Fruit fly (Drosophila melanogaster): Measurements from ENCODE around the gene CG4686.

CG4686 gene

DNA sequence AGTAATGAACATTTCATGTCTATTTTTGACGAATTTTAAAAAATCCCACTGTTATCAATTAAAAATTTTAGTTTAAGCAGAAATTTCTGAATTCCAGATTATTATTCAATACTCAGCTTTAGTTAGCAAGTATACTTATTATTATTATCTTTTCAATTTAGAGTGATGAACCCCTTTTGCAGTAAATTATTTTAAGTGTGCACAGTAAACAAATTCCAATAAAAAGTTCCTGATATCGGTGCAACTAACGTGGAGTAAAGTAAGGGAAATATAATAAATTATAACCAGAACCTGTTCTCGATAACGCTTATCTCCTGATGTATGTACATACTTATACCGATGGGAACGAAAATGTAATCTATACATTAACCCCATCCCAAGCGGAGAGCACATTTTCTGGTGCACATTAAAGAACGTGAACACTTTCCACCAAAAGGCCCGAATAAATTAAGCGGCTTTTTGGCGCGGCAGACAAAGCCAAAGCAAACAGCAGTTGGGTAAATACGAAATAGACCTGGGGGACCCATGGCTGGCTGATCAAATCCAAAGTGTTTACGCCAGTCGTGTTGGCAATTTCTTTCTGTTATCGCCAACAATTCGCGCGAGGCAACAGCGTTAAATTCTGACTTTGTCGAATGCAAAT is 6.2 kb upstream of the CG4686 start (continued):
- TF ChIP-seq CG10543 (GFP tag; optimal IDR thresholded peaks at IDR 0.05) (no peak), CG12104 (GFP tag; optimal IDR thresholded peaks at IDR 0.05) (peak; percentile 14), CG7987 (GFP tag; optimal IDR thresholded peaks at IDR 0.05) (peak; percentile 31), chif (GFP tag; optimal IDR thresholded peaks at IDR 0.05) (peak in 1 of 2 experiments; percentile 19), CG6813 (GFP tag; optimal IDR thresholded peaks at IDR 0.05) (peak; percentile 65), slou (GFP tag; optimal IDR thresholded peaks at IDR 0.05) (peak; percentile 4), zfh2 (GFP tag; optimal IDR thresholded peaks at IDR 0.05) (peak; percentile 37), org-1 (GFP tag; optimal IDR thresholded peaks at IDR 0.05) (peak; percentile 44), sob (GFP tag; IDR thresholded peaks at IDR 0.05) (peak; percentile 54; the same call in 1 of the 2 replicates), HLH3B (GFP tag; IDR thresholded peaks at IDR 0.05) (peak; percentile 37; the same call in 1 of the 2 replicates), Sox100B (GFP tag; optimal IDR thresholded peaks at IDR 0.05) (no peak), CG11398 (GFP tag; optimal IDR thresholded peaks at IDR 0.05) (no peak), gro (GFP tag; optimal IDR thresholded peaks at IDR 0.05) (peak; percentile 8), Scr (GFP tag; IDR thresholded peaks at IDR 0.05; ENCODE audit: partially characterized antibody) (no peak), Awh (GFP tag; IDR thresholded peaks at IDR 0.05) (peak; percentile 66), pzg (GFP tag; optimal IDR thresholded peaks at IDR 0.05) (no peak), lilli (GFP tag; optimal IDR thresholded peaks at IDR 0.05) (peak; percentile 38), CG8359 (GFP tag; optimal IDR thresholded peaks at IDR 0.05; ENCODE audit: borderline replicate concordance) (no peak), scrt (GFP tag; optimal IDR thresholded peaks at IDR 0.05) (peak; percentile 22), HmgZ (tag; optimal IDR thresholded peaks at IDR 0.05) (peak; percentile 31), CG3407 (GFP tag; optimal IDR thresholded peaks at IDR 0.05) (peak; percentile 29), CG11504 (tag; optimal IDR thresholded peaks at IDR 0.05) (no peak), CG12659 (GFP tag; optimal IDR thresholded peaks at IDR 0.05) (peak; percentile 16)

DNA sequence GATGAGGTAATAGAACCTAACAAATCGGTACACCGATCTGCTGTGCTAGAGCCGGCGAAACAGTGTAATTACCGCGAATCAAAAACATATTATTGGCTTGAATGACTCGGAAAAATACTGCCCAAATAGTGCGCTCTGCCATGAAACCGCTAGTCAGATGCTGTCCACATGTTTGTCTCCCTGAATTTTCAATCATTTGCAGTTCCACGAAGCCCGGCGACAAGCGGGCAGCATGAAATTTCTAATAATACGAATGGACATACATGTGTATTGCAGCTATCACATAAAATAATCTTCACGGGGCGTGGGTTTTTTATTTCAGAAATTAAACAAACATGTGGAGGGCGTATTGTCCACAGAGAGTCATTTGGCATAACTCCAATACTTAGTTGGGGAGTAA is 5.4 kb upstream of the CG4686 start:
- TF ChIP-seq Antp (GFP tag; optimal IDR thresholded peaks at IDR 0.05) (no peak), CG6254 (GFP tag; optimal IDR thresholded peaks at IDR 0.05) (no peak), E2f1 (GFP tag; IDR thresholded peaks at IDR 0.05) (no peak), twi (tag; optimal IDR thresholded peaks at IDR 0.05) (peak; percentile 99), Med (GFP tag) (peak; percentile 14), Mes4 (GFP tag; optimal IDR thresholded peaks at IDR 0.05) (no peak), CG2199 (GFP tag; IDR thresholded peaks at IDR 0.05) (0 out of 3 replicates have a peak, but pooled peaks have one; percentile 46), sr (GFP tag; IDR thresholded peaks at IDR 0.05) (0 out of 3 replicates have a peak, but pooled peaks have one; percentile 34), Pdp1 (GFP tag; optimal IDR thresholded peaks at IDR 0.05) (peak in 1 of 2 experiments; percentile 18), stc (GFP tag; IDR thresholded peaks at IDR 0.05) (no peak), HLH4C (GFP tag; IDR thresholded peaks at IDR 0.05; ENCODE audit: partially characterized antibody) (no peak), chinmo (GFP tag; IDR thresholded peaks at IDR 0.05; ENCODE audit: partially characterized antibody) (0 out of 4 replicates have a peak, but pooled peaks have one; percentile 54), sens (GFP tag) (peak; percentile 26), CG10209 (GFP tag; optimal IDR thresholded peaks at IDR 0.05) (no peak), cas (GFP tag; IDR thresholded peaks at IDR 0.05) (no peak)

Data from whole organism, embryonic.